Worm (Caenorhabditis elegans): ENCODE data around the gene adr-2.

The adr-2 gene

ce11 chrIII:7234148-7234547, 1.5 kb upstream of the adr-2 start, which contains the start of gene ndus-8 (continued):
- TF ChIP-seq lin-35 (GFP tag; optimal IDR thresholded peaks at IDR 0.05) (peak in 1 of 3 experiments; percentile 66), aptf-3 (GFP tag; IDR thresholded peaks at IDR 0.05) (no peak), athp-1 (tag; optimal IDR thresholded peaks at IDR 0.05) (no peak), F52B5.7 (tag; optimal IDR thresholded peaks at IDR 0.05) (no peak), repo-1 (tag; optimal IDR thresholded peaks at IDR 0.05) (no peak), ztf-28 (GFP tag; IDR thresholded peaks at IDR 0.05) (no peak), cebp-1 (GFP tag; IDR thresholded peaks at IDR 0.05) (no peak), cebp-1 (tag; optimal IDR thresholded peaks at IDR 0.05) (peak; percentile 45), C17E4.6 (GFP tag; IDR thresholded peaks at IDR 0.05) (no peak), ztf-26 (tag; optimal IDR thresholded peaks at IDR 0.05) (no peak), attf-5 (GFP tag; optimal IDR thresholded peaks at IDR 0.05) (no peak), lir-1 (GFP tag; conservative IDR thresholded peaks at IDR 0.05) (no peak), ZK185.1 (tag; optimal IDR thresholded peaks at IDR 0.05; ENCODE audit: poor library complexity, severe bottlenecking) (peak; percentile 5), dpff-1 (tag; optimal IDR thresholded peaks at IDR 0.05) (no peak), C06A6.2 (GFP tag; conservative IDR thresholded peaks at IDR 0.05) (no peak), F55B11.4 (tag; optimal IDR thresholded peaks at IDR 0.05; ENCODE audit: borderline replicate concordance, insufficient read depth) (no peak), F10E7.11 (tag; optimal IDR thresholded peaks at IDR 0.05) (no peak), sea-2 (GFP tag; IDR thresholded peaks at IDR 0.05) (no peak), snpc-1.3 (tag; optimal IDR thresholded peaks at IDR 0.05; ENCODE audit: insufficient read depth) (no peak), zfh-2 (GFP tag; conservative IDR thresholded peaks at IDR 0.05) (no peak), nfya-2 (GFP tag; IDR thresholded peaks at IDR 0.05) (no peak), F23B12.7 (tag; optimal IDR thresholded peaks at IDR 0.05; ENCODE audit: insufficient read depth) (peak; percentile 12), mxl-1 (tag; optimal IDR thresholded peaks at IDR 0.05) (no peak), snpc-1.1 (tag; optimal IDR thresholded peaks at IDR 0.05; ENCODE audit: insufficient read depth) (no peak), aptf-2 (GFP tag; conservative IDR thresholded peaks at IDR 0.05) (no peak), hlh-12 (tag; optimal IDR thresholded peaks at IDR 0.05) (no peak), B0261.1 (tag; optimal IDR thresholded peaks at IDR 0.05) (no peak)

- TF ChIP-seq madf-3 (GFP tag; IDR thresholded peaks at IDR 0.05) (no peak), ceh-58 (GFP tag; IDR thresholded peaks at IDR 0.05) (no peak), B0261.1 (tag; optimal IDR thresholded peaks at IDR 0.05) (no peak), ceh-27 (GFP tag; optimal IDR thresholded peaks at IDR 0.05) (no peak), nhr-179 (tag; optimal IDR thresholded peaks at IDR 0.05) (no peak), fkh-3 (tag; optimal IDR thresholded peaks at IDR 0.05) (no peak), zim-3 (tag; optimal IDR thresholded peaks at IDR 0.05) (no peak), ccch-3 (GFP tag; optimal IDR thresholded peaks at IDR 0.05) (no peak), lsl-1 (GFP tag; optimal IDR thresholded peaks at IDR 0.05) (no peak), lin-26 (GFP tag; IDR thresholded peaks at IDR 0.05) (no peak), dpff-1 (tag; optimal IDR thresholded peaks at IDR 0.05) (no peak), Y53G8AR.9 (GFP tag; conservative IDR thresholded peaks at IDR 0.05) (no peak), hmg-1.2 (GFP tag; IDR thresholded peaks at IDR 0.05) (no peak), egl-18 (GFP tag; IDR thresholded peaks at IDR 0.05) (no peak), rcor-1 (GFP tag; IDR thresholded peaks at IDR 0.05) (no peak), ceh-40 (GFP tag; IDR thresholded peaks at IDR 0.05) (no peak), ztf-3 (GFP tag; optimal IDR thresholded peaks at IDR 0.05) (no peak), F22D6.2 (tag; optimal IDR thresholded peaks at IDR 0.05) (no peak), egl-44 (GFP tag; IDR thresholded peaks at IDR 0.05) (no peak), snpc-3.4 (tag; optimal IDR thresholded peaks at IDR 0.05) (no peak)
These were observed 1.8 kb downstream of the adr-2 start, which contains the start of gene R151.10 for ce11 chrIII:7230841-7231240. TSS of gene R151.10 (minus strand) at chrIII:7230941.

Measured in whole organism, young adult.